Fruit fly (Drosophila melanogaster) whole organism, prepupa: ENCODE results near the gene CG4982.
A peak's percentile ranks its signal among the peaks of the same experiment; 100 is the strongest.

ENCODE experiments used
- Blimp-1 ChIP-seq: fragments of 200-800 bp; sonication (Bioruptor generic); optimal IDR thresholded peaks from 3 replicates; lab custom pipeline; 2017; ENCODE audit warnings: missing biosample characterization, missing genetic modification characterization, mild to moderate bottlenecking, moderate library complexity, missing genetic modification reagents
- CG10631 ChIP-seq: fragments of 200-800 bp; sonication (Bioruptor generic); optimal IDR thresholded peaks from 2 replicates; lab custom pipeline; 2016; ENCODE audit warnings: missing biosample characterization, missing genetic modification characterization
- CG11294 ChIP-seq: fragments of 200-800 bp; sonication (Bioruptor generic); IDR thresholded peaks from 2 replicates; pipeline ENCODE4 v1.3.6; 2022; ENCODE audit warnings: missing biosample characterization, missing genetic modification characterization
- CG11762 ChIP-seq: fragments of 200-800 bp; sonication (Bioruptor generic); optimal IDR thresholded peaks from 3 replicates; lab custom pipeline; 2016; ENCODE audit warnings: missing biosample characterization, missing genetic modification characterization; ENCODE audit not compliant: insufficient read depth
- CG11902 ChIP-seq: fragments of 200-800 bp; sonication (Bioruptor generic); optimal IDR thresholded peaks from 3 replicates; lab custom pipeline; 2016; ENCODE audit warnings: missing biosample characterization, missing genetic modification characterization
- CG15336 ChIP-seq: fragments of 200-800 bp; sonication (Bioruptor generic); IDR thresholded peaks from 2 replicates; pipeline ENCODE4 v1.3.6; 2022; ENCODE audit warnings: missing biosample characterization, missing genetic modification characterization
- CG1621 ChIP-seq: fragments of 200-800 bp; sonication (Bioruptor generic); optimal IDR thresholded peaks from 3 replicates; lab custom pipeline; 2018; ENCODE audit warnings: missing biosample characterization, mild to moderate bottlenecking, missing genetic modification characterization
- CG3032 ChIP-seq: fragments of 200-800 bp; optimal IDR thresholded peaks from 2 replicates; lab custom pipeline; 2019; ENCODE audit warnings: missing biosample characterization, mild to moderate bottlenecking, missing genetic modification characterization, moderate library complexity
- CG31627 ChIP-seq: fragments of 200-800 bp; sonication (Bioruptor generic); optimal IDR thresholded peaks from 3 replicates; lab custom pipeline; 2016; ENCODE audit warnings: missing biosample characterization, missing genetic modification characterization
- CG34406 ChIP-seq: fragments of 200-800 bp; sonication (Bioruptor generic); optimal IDR thresholded peaks from 3 replicates; lab custom pipeline; 2016; ENCODE audit warnings: missing biosample characterization, missing genetic modification characterization
- CG3919 ChIP-seq: fragments of 200-800 bp; sonication (Bioruptor generic); optimal IDR thresholded peaks from 3 replicates; lab custom pipeline; 2016; ENCODE audit warnings: missing biosample characterization, missing genetic modification characterization
- CG6163 ChIP-seq: fragments of 200-800 bp; sonication (Bioruptor generic); IDR thresholded peaks from 3 replicates; pipeline ENCODE4 v1.3.6; 2022; ENCODE audit warnings: missing biosample characterization, missing genetic modification characterization
- CG6276 ChIP-seq: fragments of 200-800 bp; sonication (Bioruptor generic); optimal IDR thresholded peaks from 2 replicates; lab custom pipeline; 2017; ENCODE audit warnings: missing biosample characterization, mild to moderate bottlenecking, missing genetic modification characterization
- CG6854 ChIP-seq: fragments of 200-800 bp; sonication (Bioruptor generic); optimal IDR thresholded peaks from 2 replicates; lab custom pipeline; 2017; ENCODE audit warnings: missing biosample characterization, mild to moderate bottlenecking, missing genetic modification characterization
- CG7368 ChIP-seq: fragments of 200-800 bp; sonication (Bioruptor generic); optimal IDR thresholded peaks from 3 replicates; lab custom pipeline; 2016; ENCODE audit warnings: missing biosample characterization, missing genetic modification characterization
- CG8119 ChIP-seq: fragments of 200-800 bp; sonication (Bioruptor generic); IDR thresholded peaks from 3 replicates; pipeline ENCODE4 v1.3.6; 2022; ENCODE audit warnings: missing biosample characterization, missing genetic modification characterization
- CG8632 ChIP-seq: fragments of 200-800 bp; sonication (Bioruptor generic); optimal IDR thresholded peaks from 3 replicates; lab custom pipeline; 2016; ENCODE audit warnings: missing biosample characterization, missing genetic modification characterization
- CG9139 ChIP-seq: fragments of 200-800 bp; sonication (Bioruptor generic); optimal IDR thresholded peaks from 3 replicates; lab custom pipeline; 2017; ENCODE audit warnings: missing biosample characterization, mild to moderate bottlenecking, missing genetic modification characterization
- Eip78C ChIP-seq: fragments of 200-800 bp; sonication (Bioruptor generic); peaks from one replicate; lab custom pipeline; 2016; ENCODE audit warnings: missing biosample characterization, missing genetic modification characterization
- Eip93F ChIP-seq: fragments of 200-800 bp; sonication (Bioruptor generic); optimal IDR thresholded peaks from 2 replicates; lab custom pipeline; 2016; ENCODE audit warnings: missing biosample characterization, mild to moderate bottlenecking, missing genetic modification characterization
- Ets96B ChIP-seq: fragments of 200-800 bp; optimal IDR thresholded peaks from 2 replicates; lab custom pipeline; 2019; ENCODE audit warnings: missing biosample characterization, mild to moderate bottlenecking, missing genetic modification characterization, moderate library complexity
- Gug ChIP-seq: fragments of 200-800 bp; sonication (Bioruptor generic); IDR thresholded peaks from 2 replicates; pipeline ENCODE4 v1.3.6; 2022; ENCODE audit warnings: missing biosample characterization, missing genetic modification characterization
- Hr4 ChIP-seq: fragments of 200-800 bp; sonication (Bioruptor generic); optimal IDR thresholded peaks from 3 replicates; lab custom pipeline; 2016; ENCODE audit warnings: missing biosample characterization, missing genetic modification characterization
- Lpt ChIP-seq: fragments of 200-800 bp; sonication (Bioruptor generic); optimal IDR thresholded peaks from 3 replicates; lab custom pipeline; 2016; ENCODE audit warnings: missing biosample characterization, missing genetic modification characterization
- OdsH ChIP-seq: fragments of 200-800 bp; sonication (Bioruptor generic); optimal IDR thresholded peaks from 3 replicates; lab custom pipeline; 2016; ENCODE audit warnings: missing biosample characterization, missing genetic modification characterization
- Smox ChIP-seq: fragments of 200-800 bp; sonication (Bioruptor generic); optimal IDR thresholded peaks from 3 replicates; lab custom pipeline; 2016; ENCODE audit warnings: missing biosample characterization, missing genetic modification characterization
- Sox102F ChIP-seq: fragments of 200-800 bp; sonication (Bioruptor generic); optimal IDR thresholded peaks from 2 replicates; lab custom pipeline; 2016; ENCODE audit warnings: missing biosample characterization, mild to moderate bottlenecking, missing genetic modification characterization
- cyc ChIP-seq: fragments of 200-800 bp; sonication (Bioruptor generic); optimal IDR thresholded peaks from 3 replicates; lab custom pipeline; 2016; ENCODE audit warnings: missing biosample characterization, missing genetic modification characterization
- dac ChIP-seq: fragments of 200-800 bp; sonication (Bioruptor generic); optimal IDR thresholded peaks from 2 replicates; lab custom pipeline; 2017; ENCODE audit warnings: missing biosample characterization, mild to moderate bottlenecking, missing genetic modification characterization
- dsx ChIP-seq: fragments of 200-800 bp; optimal IDR thresholded peaks from 3 replicates; lab custom pipeline; 2019; ENCODE audit warnings: missing biosample characterization, mild to moderate bottlenecking, missing genetic modification characterization, moderate library complexity; ENCODE audit not compliant: poor library complexity, severe bottlenecking
- eg ChIP-seq: fragments of 200-800 bp; sonication (Bioruptor generic); IDR thresholded peaks from 3 replicates; pipeline ENCODE4 v1.3.6; 2022; ENCODE audit warnings: missing biosample characterization, missing genetic modification characterization
- esn ChIP-seq: fragments of 200-800 bp; sonication (Bioruptor generic); optimal IDR thresholded peaks from 2 replicates; lab custom pipeline; 2016; ENCODE audit warnings: missing biosample characterization, mild to moderate bottlenecking, missing genetic modification characterization, moderate library complexity
- fd59A ChIP-seq: fragments of 200-800 bp; sonication (Bioruptor generic); optimal IDR thresholded peaks from 2 replicates; lab custom pipeline; 2017; ENCODE audit warnings: missing biosample characterization, mild to moderate bottlenecking, missing genetic modification characterization, missing genetic modification reagents
- fd85E ChIP-seq: fragments of 200-800 bp; sonication (Bioruptor generic); optimal IDR thresholded peaks from 3 replicates; lab custom pipeline; 2016; ENCODE audit warnings: missing biosample characterization, missing genetic modification characterization
- net ChIP-seq: fragments of 200-800 bp; sonication (Bioruptor generic); optimal IDR thresholded peaks from 3 replicates; lab custom pipeline; 2016; ENCODE audit warnings: missing biosample characterization, missing genetic modification characterization
- pdm3 ChIP-seq: fragments of 200-800 bp; sonication (Bioruptor generic); optimal IDR thresholded peaks from 3 replicates; lab custom pipeline; 2016; ENCODE audit warnings: missing biosample characterization, missing genetic modification characterization
- salr ChIP-seq, 2 experiments: fragments of 200-800 bp; sonication (Bioruptor generic); optimal IDR thresholded peaks; 3 replicates each; lab custom pipeline; 2016 to 2018; ENCODE audit warnings: missing biosample characterization in 2 of 2, missing genetic modification characterization in 2 of 2, mild to moderate bottlenecking in 1 of 2
- spab ChIP-seq: fragments of 200-800 bp; sonication (Bioruptor generic); optimal IDR thresholded peaks from 2 replicates; lab custom pipeline; 2017; ENCODE audit warnings: missing biosample characterization, mild to moderate bottlenecking, missing genetic modification characterization, missing genetic modification reagents
- ss ChIP-seq, 2 experiments: fragments of 200-800 bp; sonication (Bioruptor generic); optimal IDR thresholded peaks; 2 replicates in 1 of 2; 3 replicates in 1 of 2; lab custom pipeline; 2017 to 2018; ENCODE audit warnings: mild to moderate bottlenecking in 2 of 2, missing biosample characterization in 2 of 2, missing genetic modification characterization in 2 of 2, moderate library complexity in 1 of 2
- vri ChIP-seq: fragments of 200-800 bp; sonication (Bioruptor generic); optimal IDR thresholded peaks from 3 replicates; lab custom pipeline; 2016; ENCODE audit warnings: missing biosample characterization, mild to moderate bottlenecking, missing genetic modification characterization

The CG4982 gene

dm6 chr3L:16329495-16329894 lies 28.2 kb downstream of the CG4982 start, which contains the start of gene CG33061:
Gene CG33061, plus strand, starts transcription at chr3L:16329795.
- TF ChIP-seq Eip93F (GFP tag; lab: Kevin White, UChicago) (no peak), CG11762 (GFP tag; lab: Kevin White, UChicago) (no peak), CG11902 (GFP tag; lab: Kevin White, UChicago) (no peak), CG31627 (GFP tag; lab: Kevin White, UChicago) (no peak), Blimp-1 (GFP tag; lab: Kevin White, UChicago) (no peak)

dm6 chr3L:16330740-16331139 lies 29.5 kb downstream of the CG4982 start, which contains the start of gene CG33060:
Gene CG33060, plus strand, starts transcription at chr3L:16331040.
- TF ChIP-seq CG3919 (GFP tag; lab: Kevin White, UChicago) (no peak), spab (GFP tag; lab: Kevin White, UChicago) (no peak)

dm6 chr3L:16331633-16332032 lies 30.4 kb downstream of the CG4982 start, which contains the start of gene retinin:
Gene retinin, plus strand, starts transcription at chr3L:16331933.
- TF ChIP-seq CG11294 (GFP tag; lab: Robert Waterston, UW), result no peak
- no peak for TF ChIP-seq Blimp-1 (GFP tag; lab: Kevin White, UChicago)
- no peak for TF ChIP-seq CG8119 (GFP tag; lab: Robert Waterston, UW)
- no peak for TF ChIP-seq CG9139
- no peak for TF ChIP-seq CG7368
- no peak for TF ChIP-seq Eip78C (GFP tag; lab: Kevin White, UChicago)

- TF ChIP-seq CG8632 (GFP tag; lab: Kevin White, UChicago) (no peak), net (GFP tag; lab: Kevin White, UChicago) (no peak), CG6276 (GFP tag; lab: Kevin White, UChicago) (no peak), fd85E (GFP tag; lab: Kevin White, UChicago) (no peak), CG11294 (GFP tag; lab: Robert Waterston, UW) (no peak), Blimp-1 (GFP tag; lab: Kevin White, UChicago) (no peak), OdsH (GFP tag; lab: Kevin White, UChicago) (no peak), esn (no peak), Sox102F (no peak)
Observed at dm6 chr3L:16333013-16333412, 31.8 kb downstream of the CG4982 start, which contains the start of gene CG13056. Gene CG13056, plus strand, starts transcription at chr3L:16333313.

dm6 chr3L:16334876-16335275 lies 33.6 kb downstream of the CG4982 start:
- TF ChIP-seq Ets96B (tag; lab: Kevin White, UChicago), result no peak
- TF ChIP-seq pdm3, result no peak
- no peak for TF ChIP-seq net (GFP tag; lab: Kevin White, UChicago)
- TF ChIP-seq fd59A (GFP tag; lab: Kevin White, UChicago), result no peak
- TF ChIP-seq CG34406, result no peak
- TF ChIP-seq Lpt (GFP tag; lab: Kevin White, UChicago), result no peak
- TF ChIP-seq Eip78C (GFP tag; lab: Kevin White, UChicago), result peak; percentile 41
- no peak for TF ChIP-seq CG6854 (GFP tag; lab: Kevin White, UChicago)
- TF ChIP-seq Gug (GFP tag; lab: Robert Waterston, UW), result no peak
- no peak for TF ChIP-seq CG11902 (GFP tag; lab: Kevin White, UChicago)
- no peak for TF ChIP-seq esn
- TF ChIP-seq CG11762 (GFP tag; lab: Kevin White, UChicago), result no peak
- TF ChIP-seq Eip93F (GFP tag; lab: Kevin White, UChicago), result no peak
- TF ChIP-seq CG15336 (GFP tag; lab: Robert Waterston, UW), result no peak
- no peak for TF ChIP-seq CG10631 (GFP tag; lab: Kevin White, UChicago)
- TF ChIP-seq eg (GFP tag; lab: Robert Waterston, UW), result 0 out of 3 replicates have a peak, but pooled peaks have one; percentile 32
- no peak for TF ChIP-seq CG6163 (GFP tag; lab: Robert Waterston, UW)
- no peak for TF ChIP-seq CG1621 (tag; lab: Kevin White, UChicago)

dm6 chr3L:16337739-16338138 lies 36.5 kb downstream of the CG4982 start:
- no peak for TF ChIP-seq CG31627 (GFP tag; lab: Kevin White, UChicago)
- TF ChIP-seq CG3032 (tag; lab: Kevin White, UChicago), result no peak
- no peak for TF ChIP-seq cyc
- TF ChIP-seq dsx (GFP tag; lab: Kevin White, UChicago), result no peak
- no peak for TF ChIP-seq CG11762 (GFP tag; lab: Kevin White, UChicago)
- no peak for TF ChIP-seq CG15336 (GFP tag; lab: Robert Waterston, UW)
- TF ChIP-seq fd59A (GFP tag; lab: Kevin White, UChicago), result no peak
- no peak for TF ChIP-seq dac (GFP tag; lab: Kevin White, UChicago)
- TF ChIP-seq Hr4 (GFP tag; lab: Kevin White, UChicago), result no peak
- TF ChIP-seq CG9139, result no peak
- no peak for TF ChIP-seq ss (GFP tag; optimal IDR thresholded peaks at IDR 0.05; lab: Kevin White, UChicago)
- TF ChIP-seq CG6276 (GFP tag; lab: Kevin White, UChicago), result no peak
- TF ChIP-seq vri (GFP tag; lab: Kevin White, UChicago), result no peak
- TF ChIP-seq CG11294 (GFP tag; lab: Robert Waterston, UW), result no peak
- no peak for TF ChIP-seq salr (GFP tag; optimal IDR thresholded peaks at IDR 0.05; lab: Kevin White, UChicago)
- no peak for TF ChIP-seq Ets96B (tag; lab: Kevin White, UChicago)
- no peak for TF ChIP-seq Smox (GFP tag; lab: Kevin White, UChicago)
- TF ChIP-seq Sox102F, result no peak
- TF ChIP-seq, all 60 proteins: peak for 0
